Worm (Caenorhabditis elegans) whole organism, L4 larva: Measurements from ENCODE around the gene tmem-231.

Experiments used
- D1046.2 ChIP-seq: fragments of 200-800 bp; sonication (Bioruptor generic); IDR thresholded peaks from 2 replicates; pipeline ENCODE4 v1.3.6; 2022; ENCODE audit warnings: missing genetic modification characterization, missing compliant biosample characterization
- F10B5.3 ChIP-seq: sonication (generic microtip); optimal IDR thresholded peaks from 2 replicates; lab custom pipeline; 2016; ENCODE audit warnings: mild to moderate bottlenecking, missing genetic modification characterization, missing compliant biosample characterization
- F37D6.2 ChIP-seq: sonication (generic microtip); optimal IDR thresholded peaks from 2 replicates; lab custom pipeline; 2016; ENCODE audit warnings: mild to moderate bottlenecking, missing genetic modification characterization, missing compliant biosample characterization
- R02D3.7 ChIP-seq: fragments of 150-350 bp; sonication (generic microtip); optimal IDR thresholded peaks from 3 replicates; lab custom pipeline; 2014; ENCODE audit warnings: missing biosample characterization, missing genetic modification characterization
- T26A8.4 ChIP-seq: fragments of 200-800 bp; sonication (Bioruptor generic); IDR thresholded peaks from 2 replicates; pipeline ENCODE4 v1.3.6; 2022; ENCODE audit warnings: missing genetic modification characterization, missing compliant biosample characterization
- Y48G9A.11 ChIP-seq: fragments of 200-800 bp; sonication (Bioruptor generic); IDR thresholded peaks from 2 replicates; pipeline ENCODE4 v1.3.6; 2022; ENCODE audit warnings: missing genetic modification reagents, missing genetic modification characterization, missing compliant biosample characterization
- ZK337.2 ChIP-seq: fragments of 200-800 bp; sonication (Bioruptor generic); IDR thresholded peaks from 2 replicates; pipeline ENCODE4 v1.3.6; 2022; ENCODE audit warnings: missing genetic modification reagents, missing genetic modification characterization, missing compliant biosample characterization
- aha-1 ChIP-seq: fragments of 150-350 bp; peaks from one replicate; lab custom pipeline; 2014; ENCODE audit warnings: missing biosample characterization, missing genetic modification characterization
- aly-2 ChIP-seq: sonication (generic microtip); optimal IDR thresholded peaks from 2 replicates; lab custom pipeline; 2018; ENCODE audit warnings: missing biosample characterization, missing genetic modification characterization
- ama-1 ChIP-seq: fragments of 150-350 bp; optimal IDR thresholded peaks from 2 replicates; lab custom pipeline; 2014; ENCODE audit warnings: inconsistent platforms, mixed read lengths
- ceh-20 ChIP-seq: fragments of 200-800 bp; sonication (Bioruptor generic); IDR thresholded peaks from 2 replicates; pipeline ENCODE4 v1.3.6; 2022; ENCODE audit warnings: missing genetic modification reagents, missing genetic modification characterization, missing compliant biosample characterization
- ceh-32 ChIP-seq: sonication (generic microtip); optimal IDR thresholded peaks from 2 replicates; lab custom pipeline; 2016; ENCODE audit warnings: mild to moderate bottlenecking, missing genetic modification characterization, missing compliant biosample characterization; ENCODE audit not compliant: poor library complexity
- ceh-82 ChIP-seq: sonication (generic microtip); optimal IDR thresholded peaks from 2 replicates; lab custom pipeline; 2017; ENCODE audit warnings: missing biosample characterization, missing genetic modification characterization
- cey-2 ChIP-seq: sonication (generic microtip); optimal IDR thresholded peaks from 3 replicates; lab custom pipeline; 2017; ENCODE audit warnings: missing genetic modification characterization, mild to moderate bottlenecking, missing compliant biosample characterization, antibody characterized with exemption, borderline replicate concordance; ENCODE audit not compliant: insufficient read depth
- ctbp-1 ChIP-seq: fragments of 200-800 bp; sonication (Bioruptor generic); IDR thresholded peaks from 2 replicates; pipeline ENCODE4 v1.3.6; 2022; ENCODE audit warnings: missing genetic modification reagents, missing genetic modification characterization, missing compliant biosample characterization
- dmd-6 ChIP-seq: fragments of 200-800 bp; sonication (Bioruptor generic); IDR thresholded peaks from 2 replicates; pipeline ENCODE4 v1.3.6; 2022; ENCODE audit warnings: missing genetic modification reagents, missing genetic modification characterization, missing compliant biosample characterization
- dmd-8 ChIP-seq: fragments of 200-800 bp; sonication (Bioruptor generic); IDR thresholded peaks from 2 replicates; pipeline ENCODE4 v1.3.6; 2022; ENCODE audit warnings: missing genetic modification characterization, missing compliant biosample characterization
- duxl-1 ChIP-seq: sonication (generic microtip); optimal IDR thresholded peaks from 2 replicates; lab custom pipeline; 2016; ENCODE audit warnings: mild to moderate bottlenecking, missing genetic modification characterization, moderate library complexity, missing compliant biosample characterization; ENCODE audit not compliant: poor library complexity
- fkh-10 ChIP-seq: fragments of 150-350 bp; optimal IDR thresholded peaks from 2 replicates; lab custom pipeline; 2014; ENCODE audit warnings: missing biosample characterization, missing genetic modification reagents, missing genetic modification characterization
- hlh-11 ChIP-seq: fragments of 200-800 bp; sonication (Bioruptor generic); optimal IDR thresholded peaks from 2 replicates; lab custom pipeline; 2018; ENCODE audit warnings: mild to moderate bottlenecking, missing genetic modification characterization, missing compliant biosample characterization
- hlh-30 ChIP-seq: sonication (generic microtip); optimal IDR thresholded peaks from 2 replicates; lab custom pipeline; 2017; ENCODE audit warnings: antibody characterized with exemption, mild to moderate bottlenecking, missing genetic modification characterization, missing compliant biosample characterization; ENCODE audit not compliant: insufficient read depth
- jun-1 ChIP-seq: fragments of 150-350 bp; optimal IDR thresholded peaks from 2 replicates; lab custom pipeline; 2014; ENCODE audit warnings: missing biosample characterization, missing genetic modification reagents, missing genetic modification characterization
- lin-29 ChIP-seq: fragments of 200-800 bp; sonication (Bioruptor generic); IDR thresholded peaks from 2 replicates; pipeline ENCODE4 v1.3.6; 2022; ENCODE audit warnings: missing genetic modification reagents, missing genetic modification characterization, missing compliant biosample characterization
- lin-39 ChIP-seq: fragments of 150-350 bp; optimal IDR thresholded peaks from 2 replicates; lab custom pipeline; 2014; ENCODE audit warnings: missing biosample characterization, missing genetic modification reagents, missing genetic modification characterization
- madf-5 ChIP-seq, 2 experiments: fragments of 200-800 bp; sonication (Bioruptor generic); IDR thresholded peaks; 2 replicates each; pipeline ENCODE4 v1.3.6; 2022; ENCODE audit warnings: missing compliant biosample characterization in 2 of 2, missing genetic modification characterization in 2 of 2
- madf-9 ChIP-seq: fragments of 200-800 bp; sonication (Bioruptor generic); conservative IDR thresholded peaks from 2 replicates; pipeline ENCODE4 v1.3.6; 2022; ENCODE audit warnings: missing genetic modification reagents, missing genetic modification characterization, missing compliant biosample characterization
- mdl-1 ChIP-seq, 2 experiments: fragments of 150-350 bp in 1 of 2; sonication (generic microtip) in 1 of 2; optimal IDR thresholded peaks; 2 replicates each; lab custom pipeline; 2014 to 2017; ENCODE audit warnings: missing biosample characterization in 2 of 2, missing genetic modification characterization in 2 of 2
- mdt-29 ChIP-seq: fragments of 200-800 bp; sonication (Bioruptor generic); IDR thresholded peaks from 2 replicates; pipeline ENCODE4 v1.3.6; 2022; ENCODE audit warnings: missing genetic modification reagents, missing genetic modification characterization, missing compliant biosample characterization
- mxl-2 ChIP-seq: fragments of 200-800 bp; sonication (Bioruptor generic); conservative IDR thresholded peaks from 2 replicates; pipeline ENCODE4 v1.3.6; 2022; ENCODE audit warnings: missing genetic modification reagents, missing genetic modification characterization, missing compliant biosample characterization
- nhr-10 ChIP-seq: fragments of 150-350 bp; optimal IDR thresholded peaks from 2 replicates; lab custom pipeline; 2014; ENCODE audit warnings: missing biosample characterization, missing genetic modification characterization
- nhr-102 ChIP-seq: sonication (generic microtip); optimal IDR thresholded peaks from 2 replicates; lab custom pipeline; 2016; ENCODE audit warnings: mild to moderate bottlenecking, missing genetic modification characterization, moderate library complexity, missing compliant biosample characterization
- nhr-11 ChIP-seq: fragments of 150-350 bp; optimal IDR thresholded peaks from 2 replicates; lab custom pipeline; 2014; ENCODE audit warnings: missing biosample characterization, missing genetic modification characterization
- nhr-111 ChIP-seq: fragments of 200-800 bp; sonication (Bioruptor generic); optimal IDR thresholded peaks from 2 replicates; lab custom pipeline; 2018; ENCODE audit warnings: mild to moderate bottlenecking, missing genetic modification characterization, missing compliant biosample characterization
- nhr-237 ChIP-seq: sonication (generic microtip); optimal IDR thresholded peaks from 2 replicates; lab custom pipeline; 2017; ENCODE audit warnings: missing biosample characterization, missing genetic modification characterization
- nhr-28 ChIP-seq: fragments of 150-350 bp; optimal IDR thresholded peaks from 2 replicates; lab custom pipeline; 2014; ENCODE audit warnings: missing biosample characterization, missing genetic modification characterization
- nhr-41 ChIP-seq: fragments of 200-800 bp; sonication (Bioruptor generic); IDR thresholded peaks from 2 replicates; pipeline ENCODE4 v1.3.6; 2022; ENCODE audit warnings: missing genetic modification reagents, missing genetic modification characterization, missing compliant biosample characterization
- nhr-76 ChIP-seq: fragments of 150-350 bp; optimal IDR thresholded peaks from 2 replicates; lab custom pipeline; 2014; ENCODE audit warnings: missing biosample characterization, missing genetic modification characterization
- nhr-77 ChIP-seq: fragments of 150-350 bp; optimal IDR thresholded peaks from 2 replicates; lab custom pipeline; 2014; ENCODE audit warnings: missing biosample characterization, missing genetic modification characterization
- pha-4 ChIP-seq, 2 experiments: fragments of 150-350 bp in 1 of 2; fragments of 200-800 bp in 1 of 2; sonication (Bioruptor generic) in 1 of 2; IDR thresholded peaks in 1 of 2; optimal IDR thresholded peaks in 1 of 2; 2 replicates each; pipeline versions ENCODE4 v1.3.6 to Lab custom; 2014 to 2022; ENCODE audit warnings: missing genetic modification characterization in 2 of 2, missing genetic modification reagents in 2 of 2, missing biosample characterization in 1 of 2, missing compliant biosample characterization in 1 of 2
- pqm-1 ChIP-seq: sonication (generic microtip); optimal IDR thresholded peaks from 2 replicates; lab custom pipeline; 2017; ENCODE audit warnings: missing biosample characterization, missing genetic modification characterization
- saeg-2 ChIP-seq: fragments of 200-800 bp; sonication (Bioruptor generic); IDR thresholded peaks from 2 replicates; pipeline ENCODE4 v1.3.6; 2022; ENCODE audit warnings: missing genetic modification reagents, missing genetic modification characterization, missing compliant biosample characterization
- skn-1 ChIP-seq: fragments of 150-350 bp; optimal IDR thresholded peaks from 2 replicates; lab custom pipeline; 2014; ENCODE audit warnings: missing biosample characterization, missing genetic modification characterization
- snpc-1.2 ChIP-seq: fragments of 200-800 bp; sonication (Bioruptor generic); IDR thresholded peaks from 2 replicates; pipeline ENCODE4 v1.3.6; 2022; ENCODE audit warnings: missing genetic modification reagents, missing genetic modification characterization, missing compliant biosample characterization
- spr-3 ChIP-seq: fragments of 200-800 bp; sonication (Bioruptor generic); optimal IDR thresholded peaks from 2 replicates; lab custom pipeline; 2018; ENCODE audit warnings: mild to moderate bottlenecking, missing genetic modification characterization, missing compliant biosample characterization
- tag-97 ChIP-seq: fragments of 200-800 bp; sonication (Bioruptor generic); IDR thresholded peaks from 2 replicates; pipeline ENCODE4 v1.3.6; 2022; ENCODE audit warnings: missing genetic modification characterization, missing compliant biosample characterization
- tra-1 ChIP-seq: fragments of 200-800 bp; sonication (Bioruptor generic); IDR thresholded peaks from 2 replicates; pipeline ENCODE4 v1.3.6; 2022; ENCODE audit warnings: missing genetic modification reagents, missing genetic modification characterization, missing compliant biosample characterization
- unc-130 ChIP-seq: sonication (generic microtip); optimal IDR thresholded peaks from 2 replicates; lab custom pipeline; 2016; ENCODE audit warnings: missing genetic modification reagents, missing genetic modification characterization, missing compliant biosample characterization
- unc-62 ChIP-seq, 3 experiments: fragments of 150-350 bp in 1 of 3; sonication (generic microtip); optimal IDR thresholded peaks in 2 of 3; peaks in 1 of 3; 1 replicate in 1 of 3; 2 replicates in 2 of 3; lab custom pipeline; 2014 to 2017; ENCODE audit warnings: missing biosample characterization in 3 of 3, missing genetic modification characterization in 3 of 3, missing genetic modification reagents in 3 of 3, missing genotype in 1 of 3
- zfp-3 ChIP-seq: fragments of 200-800 bp; sonication (Bioruptor generic); conservative IDR thresholded peaks from 2 replicates; pipeline ENCODE4 v1.3.6; 2022; ENCODE audit warnings: missing genetic modification reagents, missing genetic modification characterization, missing compliant biosample characterization
- zip-2 ChIP-seq: fragments of 150-350 bp; optimal IDR thresholded peaks from 2 replicates; lab custom pipeline; 2014; ENCODE audit warnings: missing biosample characterization, missing genetic modification characterization
- ztf-7 ChIP-seq: fragments of 150-350 bp; optimal IDR thresholded peaks from 2 replicates; lab custom pipeline; 2014; ENCODE audit warnings: missing biosample characterization, missing genetic modification characterization

The tmem-231 gene

ce11 chrIV:8377501-8377900 lies 49.1 kb upstream of the tmem-231 start, which contains the start of gene D2096.7 (continued):
- TF ChIP-seq skn-1 (tag; lab: Kevin White, UChicago) (no peak), nhr-77 (tag; lab: Kevin White, UChicago) (no peak), zip-2 (no peak), nhr-41 (GFP tag; lab: Robert Waterston, UW) (no peak), pha-4 (GFP tag; IDR thresholded peaks at IDR 0.05; lab: Robert Waterston, UW) (peak; percentile 74), pha-4 (tag; optimal IDR thresholded peaks at IDR 0.05; lab: Kevin White, UChicago) (no peak), nhr-111 (GFP tag; lab: Kevin White, UChicago) (no peak), lin-29 (GFP tag; lab: Robert Waterston, UW) (no peak), ctbp-1 (GFP tag; lab: Robert Waterston, UW) (peak; percentile 66), ceh-82 (no peak), ceh-20 (GFP tag; lab: Robert Waterston, UW) (no peak), mxl-2 (GFP tag; lab: Robert Waterston, UW) (0 out of 2 replicates have a peak, but pooled peaks have one; percentile 41), nhr-76 (tag; lab: Kevin White, UChicago) (no peak), duxl-1 (peak; percentile 44), hlh-30 (tag; lab: Kevin White, UChicago) (no peak), spr-3 (GFP tag; lab: Kevin White, UChicago) (peak; percentile 42), jun-1 (tag; lab: Kevin White, UChicago) (no peak), nhr-28 (no peak), mdt-29 (GFP tag; lab: Robert Waterston, UW) (no peak), tag-97 (GFP tag; lab: Robert Waterston, UW) (no peak), lin-39 (tag; lab: Kevin White, UChicago) (no peak), R02D3.7 (tag; lab: Kevin White, UChicago) (no peak), mdl-1 (tag; optimal IDR thresholded peaks at IDR 0.05; lab: Kevin White, UChicago) (no peak), ztf-7 (tag; lab: Kevin White, UChicago) (no peak), ceh-32 (tag; lab: Kevin White, UChicago) (no peak), nhr-11 (tag; lab: Kevin White, UChicago) (no peak), tra-1 (GFP tag; lab: Robert Waterston, UW) (no peak; the same call in 1 of the 2 replicates), aha-1 (tag; lab: Kevin White, UChicago) (no peak), zfp-3 (GFP tag; lab: Robert Waterston, UW) (0 out of 2 replicates have a peak, but pooled peaks have one; percentile 36), nhr-237 (tag; lab: Kevin White, UChicago) (no peak), nhr-10 (tag; lab: Kevin White, UChicago) (no peak), dmd-6 (GFP tag; lab: Robert Waterston, UW) (no peak), hlh-11 (no peak), F10B5.3 (no peak), fkh-10 (GFP tag; lab: Kevin White, UChicago) (no peak), nhr-102 (peak; percentile 58), unc-62 (GFP tag; optimal IDR thresholded peaks at IDR 0.05 in 1 of 2; lab: Kevin White, UChicago) (no peak), unc-62 (tag; optimal IDR thresholded peaks at IDR 0.05; lab: Kevin White, UChicago) (no peak), cey-2 (tag; lab: Kevin White, UChicago) (no peak), Y48G9A.11 (GFP tag; lab: Robert Waterston, UW) (peak; percentile 85), madf-5 (GFP tag; IDR thresholded peaks at IDR 0.05; lab: Robert Waterston, UW) (peak; percentile 56 to 88; a peak in 2 of 4 replicates), T26A8.4 (GFP tag; lab: Robert Waterston, UW) (peak; percentile 69), ZK337.2 (GFP tag; lab: Robert Waterston, UW) (0 out of 2 replicates have a peak, but pooled peaks have one; percentile 23), madf-9 (GFP tag; lab: Robert Waterston, UW) (no peak), pqm-1 (tag; lab: Kevin White, UChicago) (no peak), ama-1 (lab: Kevin White, UChicago) (peak; percentile 89), snpc-1.2 (GFP tag; lab: Robert Waterston, UW) (peak; percentile 90), saeg-2 (peak; percentile 47; the same call in 1 of the 2 replicates), dmd-8 (GFP tag; lab: Robert Waterston, UW) (peak; percentile 64; the same call in 1 of the 2 replicates), aly-2 (tag; lab: Kevin White, UChicago) (no peak), unc-130 (GFP tag; lab: Kevin White, UChicago) (peak; percentile 70), D1046.2 (GFP tag; lab: Robert Waterston, UW) (peak; percentile 30; the same call in 1 of the 2 replicates), F37D6.2 (no peak)
